Fruit fly (Drosophila melanogaster): ENCODE data around the gene CG16986.

Gene CG16986

DNA sequence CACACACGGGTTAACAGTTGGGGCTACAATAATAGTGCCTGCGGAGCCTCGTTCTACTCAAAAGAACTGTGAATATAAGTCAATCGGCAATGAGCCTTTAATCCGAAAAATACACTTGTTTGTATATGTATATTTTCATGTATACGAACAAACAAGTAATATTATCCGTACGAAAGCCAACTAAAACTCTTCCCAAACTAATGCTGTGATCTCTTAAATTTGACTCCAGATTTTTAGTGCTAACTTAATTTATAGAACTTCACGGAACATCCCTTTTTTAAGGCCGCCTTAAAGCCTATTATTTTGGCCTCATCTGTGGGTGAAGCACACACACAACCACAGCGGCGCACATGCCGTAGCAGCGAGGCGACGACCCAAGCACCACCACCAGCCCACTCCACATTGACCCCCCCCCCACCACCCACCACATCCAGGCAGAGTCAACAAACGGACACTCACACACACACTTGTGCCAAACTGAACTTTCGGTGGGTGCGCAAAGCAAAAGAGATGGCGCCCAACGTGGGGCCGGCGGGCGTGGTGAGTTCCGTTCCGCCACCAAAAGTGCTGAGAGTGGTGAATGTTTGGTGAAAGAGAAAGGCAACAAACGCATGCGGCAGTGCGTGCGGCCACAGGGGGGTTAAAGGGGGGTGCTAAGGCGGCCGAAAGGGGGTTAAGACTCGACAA is 15.9 kb upstream of the CG16986 start:
- TF ChIP-seq Dll (optimal IDR thresholded peaks at IDR 0.05) (no peak), EcR (GFP tag; optimal IDR thresholded peaks at IDR 0.05) (peak in 1 of 2 experiments; percentile 59)

DNA sequence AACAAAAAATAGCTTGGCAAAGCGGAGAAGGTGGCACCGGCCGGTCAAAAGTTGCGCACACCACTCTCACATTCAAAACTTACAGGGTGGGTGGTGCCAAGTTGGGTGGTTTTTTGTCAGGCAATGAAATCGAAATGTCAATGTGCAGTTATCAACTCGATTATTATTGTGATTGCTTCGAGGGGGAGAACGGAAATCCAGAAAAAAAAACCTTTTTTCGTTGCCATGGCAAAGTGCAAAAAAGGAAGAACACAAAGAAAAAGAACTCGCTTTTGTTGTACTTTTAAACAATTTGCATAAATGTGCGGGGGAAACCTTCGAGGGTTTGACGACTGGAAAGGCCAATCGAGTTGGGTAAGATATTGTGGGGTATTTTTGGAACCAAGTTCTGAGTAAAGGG is 15.3 kb upstream of the CG16986 start:
- no peak for TF ChIP-seq usp (GFP tag; optimal IDR thresholded peaks at IDR 0.05)
- TF ChIP-seq psq (optimal IDR thresholded peaks at IDR 0.05): no peak
- TF ChIP-seq EcR (GFP tag; optimal IDR thresholded peaks at IDR 0.05): no peak
- no peak for TF ChIP-seq Dll (optimal IDR thresholded peaks at IDR 0.05)
- no peak for TF ChIP-seq CG8478 (optimal IDR thresholded peaks at IDR 0.05)
- no peak for TF ChIP-seq pan (optimal IDR thresholded peaks at IDR 0.05)

DNA sequence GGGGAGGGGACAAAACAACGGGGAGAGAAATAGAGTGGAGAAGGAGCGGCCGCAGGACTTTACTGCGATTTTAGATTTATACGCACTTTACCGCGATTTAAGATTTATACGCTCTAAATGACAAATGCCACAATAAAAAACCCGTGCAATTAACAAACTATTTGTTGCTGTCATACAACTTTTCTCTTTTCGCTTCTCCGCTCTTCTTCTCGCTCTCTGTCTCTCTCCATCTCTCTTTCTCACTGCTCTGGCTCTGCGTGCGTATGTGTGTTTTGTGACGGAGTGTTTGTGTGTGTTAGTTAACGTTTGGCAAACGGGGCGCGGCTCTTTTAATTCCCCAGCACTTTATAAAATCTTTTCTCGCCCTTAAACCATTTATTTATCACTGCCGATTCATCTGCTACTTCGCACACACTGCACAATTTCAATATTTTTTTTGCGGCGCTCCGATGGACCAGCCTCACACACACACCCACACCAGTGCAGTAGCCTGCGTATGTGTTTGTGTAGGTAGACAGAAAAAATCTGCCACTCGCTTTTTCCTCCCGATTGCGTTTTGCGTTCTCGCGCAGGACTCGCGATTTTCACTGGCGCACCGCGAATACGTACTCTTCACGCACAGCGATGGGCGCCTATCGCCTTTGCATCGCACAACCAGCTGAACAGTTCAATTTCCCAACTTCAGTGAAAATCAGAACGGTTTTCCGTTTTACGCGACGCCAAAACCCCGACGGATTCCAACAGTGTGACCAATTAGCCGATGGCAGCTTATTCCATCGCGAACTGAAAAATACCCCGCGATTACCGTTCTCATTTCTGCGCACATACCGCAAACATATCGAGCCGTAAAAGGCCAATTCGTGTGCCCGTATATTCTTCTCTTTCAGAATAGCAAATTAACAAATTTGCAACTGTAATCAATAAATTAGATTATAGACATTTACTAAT is 14.1 kb upstream of the CG16986 start, which contains the start of gene msn:
Gene msn, minus strand, starts transcription at position 747 of the 948 bp plus-strand sequence.
- TF ChIP-seq CG8478 (optimal IDR thresholded peaks at IDR 0.05): peak; percentile 7
- TF ChIP-seq Dll (optimal IDR thresholded peaks at IDR 0.05): no peak

DNA sequence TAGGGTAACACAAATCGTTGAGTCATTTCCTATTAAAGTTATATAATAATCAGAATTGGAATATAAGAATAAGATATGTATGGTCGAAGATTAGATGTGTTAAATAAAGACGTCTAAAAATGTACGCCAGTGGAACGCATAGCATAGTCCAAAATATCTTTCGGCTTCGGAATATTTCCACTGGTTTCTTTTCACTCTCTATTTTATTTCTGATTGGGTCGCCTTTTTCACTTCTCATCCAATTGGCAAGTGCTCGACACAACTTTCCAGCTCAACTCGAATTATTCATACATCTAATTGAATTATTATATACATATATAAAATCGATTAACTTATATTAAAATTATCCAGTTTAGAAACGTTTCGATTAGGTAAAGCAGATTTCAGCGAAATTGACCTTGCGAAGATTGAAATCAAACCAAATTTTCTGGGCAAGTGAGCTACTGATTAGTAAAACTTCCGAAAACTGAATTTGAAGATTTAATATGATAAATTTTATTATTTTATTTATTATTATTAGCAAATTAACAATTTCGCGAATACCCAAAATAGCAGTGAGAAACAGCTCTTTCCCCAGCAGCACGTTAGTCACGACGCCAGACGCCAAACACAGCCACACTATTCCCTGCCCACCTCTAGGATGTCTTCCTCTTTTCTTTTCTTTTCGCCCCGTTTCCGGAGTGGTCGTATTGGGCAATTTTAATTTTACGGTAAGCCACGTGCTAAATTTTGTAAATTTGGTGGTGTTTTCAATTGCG is 13.1 kb upstream of the CG16986 start, which contains the start of gene RpL8:
Gene RpL8, plus strand, starts transcription at position 653 of the 758 bp plus-strand sequence.
- TF ChIP-seq pan (optimal IDR thresholded peaks at IDR 0.05): no peak
- TF ChIP-seq CG8478 (optimal IDR thresholded peaks at IDR 0.05): no peak
- no peak for TF ChIP-seq EcR (GFP tag; optimal IDR thresholded peaks at IDR 0.05)
- no peak for TF ChIP-seq psq (optimal IDR thresholded peaks at IDR 0.05)
- TF ChIP-seq Dll (optimal IDR thresholded peaks at IDR 0.05): no peak
- no peak for TF ChIP-seq usp (GFP tag; optimal IDR thresholded peaks at IDR 0.05)

DNA sequence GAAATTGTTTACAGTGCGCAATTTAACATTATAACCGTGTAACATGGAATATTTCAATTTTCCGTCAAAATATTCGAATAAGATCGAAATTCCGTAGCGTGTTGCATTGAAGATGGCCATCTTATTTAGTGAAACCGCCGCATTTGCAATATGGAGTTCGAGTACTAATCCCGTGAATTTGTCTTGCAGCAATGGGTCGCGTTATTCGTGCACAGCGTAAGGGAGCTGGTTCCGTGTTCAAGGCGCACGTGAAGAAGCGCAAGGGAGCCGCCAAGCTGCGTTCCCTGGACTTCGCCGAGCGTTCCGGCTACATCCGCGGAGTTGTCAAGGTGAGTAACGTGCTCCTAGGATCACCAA is 12.6 kb upstream of the CG16986 start:
- TF ChIP-seq Dll (optimal IDR thresholded peaks at IDR 0.05): no peak
- no peak for TF ChIP-seq psq (optimal IDR thresholded peaks at IDR 0.05)
- TF ChIP-seq CG8478 (optimal IDR thresholded peaks at IDR 0.05): no peak
- no peak for TF ChIP-seq pan (optimal IDR thresholded peaks at IDR 0.05)
- no peak for TF ChIP-seq EcR (GFP tag; optimal IDR thresholded peaks at IDR 0.05)
- no peak for TF ChIP-seq usp (GFP tag; optimal IDR thresholded peaks at IDR 0.05)

DNA sequence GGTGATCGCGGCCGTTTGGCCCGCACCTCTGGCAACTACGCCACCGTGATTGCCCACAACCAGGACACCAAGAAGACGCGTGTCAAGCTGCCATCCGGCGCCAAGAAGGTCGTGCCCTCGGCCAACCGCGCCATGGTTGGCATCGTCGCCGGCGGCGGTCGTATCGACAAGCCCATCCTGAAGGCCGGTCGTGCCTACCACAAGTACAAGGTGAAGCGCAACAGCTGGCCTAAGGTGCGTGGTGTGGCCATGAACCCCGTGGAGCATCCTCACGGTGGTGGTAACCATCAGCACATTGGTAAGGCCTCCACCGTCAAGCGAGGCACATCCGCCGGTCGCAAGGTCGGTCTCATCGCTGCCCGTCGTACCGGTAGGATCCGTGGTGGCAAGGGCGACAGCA is 11.8 kb upstream of the CG16986 start:
- TF ChIP-seq EcR (GFP tag; optimal IDR thresholded peaks at IDR 0.05): no peak
- no peak for TF ChIP-seq usp (GFP tag; optimal IDR thresholded peaks at IDR 0.05)

DNA sequence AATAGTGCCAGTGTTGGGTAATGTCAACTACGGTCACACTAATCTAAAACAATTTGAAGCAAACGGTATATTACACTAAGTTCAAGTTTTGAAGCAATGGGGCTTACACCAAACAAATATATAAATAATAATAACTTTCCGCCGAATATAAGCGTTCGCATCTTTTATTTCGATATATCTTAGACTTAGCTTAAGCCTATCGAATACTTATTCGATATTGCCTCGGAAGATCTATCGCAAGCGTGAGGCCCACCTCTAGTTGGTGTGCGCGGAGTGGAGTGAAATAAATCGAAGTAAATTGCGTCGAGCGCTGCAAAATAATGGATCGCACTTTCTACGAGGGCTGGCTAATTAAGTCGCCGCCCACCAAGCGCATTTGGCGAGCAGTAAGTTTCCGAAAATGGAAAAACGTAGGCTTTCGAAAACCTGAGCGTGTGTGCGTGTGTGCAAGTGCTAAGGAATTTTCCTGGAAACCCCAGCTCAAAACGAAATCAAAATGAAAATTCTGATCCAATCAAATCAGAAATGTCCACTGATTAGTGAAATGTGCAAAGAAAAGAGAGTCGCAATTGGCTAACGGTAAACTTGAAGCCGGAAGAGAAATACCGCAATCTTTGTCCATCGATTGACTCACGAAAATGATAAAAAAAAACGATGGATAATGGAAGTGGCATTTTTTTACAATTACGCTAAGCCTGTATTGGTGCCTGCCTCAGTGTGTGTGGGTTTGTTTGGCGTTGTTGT is 10.8 kb upstream of the CG16986 start, which contains the start of gene dos:
Gene dos, plus strand, starts transcription at position 248 of the 744 bp plus-strand sequence.
- TF ChIP-seq usp (GFP tag; optimal IDR thresholded peaks at IDR 0.05) (no peak), pan (optimal IDR thresholded peaks at IDR 0.05) (no peak), CG8478 (optimal IDR thresholded peaks at IDR 0.05) (no peak), Dll (optimal IDR thresholded peaks at IDR 0.05) (no peak), psq (optimal IDR thresholded peaks at IDR 0.05) (no peak), EcR (GFP tag; optimal IDR thresholded peaks at IDR 0.05) (no peak)

DNA sequence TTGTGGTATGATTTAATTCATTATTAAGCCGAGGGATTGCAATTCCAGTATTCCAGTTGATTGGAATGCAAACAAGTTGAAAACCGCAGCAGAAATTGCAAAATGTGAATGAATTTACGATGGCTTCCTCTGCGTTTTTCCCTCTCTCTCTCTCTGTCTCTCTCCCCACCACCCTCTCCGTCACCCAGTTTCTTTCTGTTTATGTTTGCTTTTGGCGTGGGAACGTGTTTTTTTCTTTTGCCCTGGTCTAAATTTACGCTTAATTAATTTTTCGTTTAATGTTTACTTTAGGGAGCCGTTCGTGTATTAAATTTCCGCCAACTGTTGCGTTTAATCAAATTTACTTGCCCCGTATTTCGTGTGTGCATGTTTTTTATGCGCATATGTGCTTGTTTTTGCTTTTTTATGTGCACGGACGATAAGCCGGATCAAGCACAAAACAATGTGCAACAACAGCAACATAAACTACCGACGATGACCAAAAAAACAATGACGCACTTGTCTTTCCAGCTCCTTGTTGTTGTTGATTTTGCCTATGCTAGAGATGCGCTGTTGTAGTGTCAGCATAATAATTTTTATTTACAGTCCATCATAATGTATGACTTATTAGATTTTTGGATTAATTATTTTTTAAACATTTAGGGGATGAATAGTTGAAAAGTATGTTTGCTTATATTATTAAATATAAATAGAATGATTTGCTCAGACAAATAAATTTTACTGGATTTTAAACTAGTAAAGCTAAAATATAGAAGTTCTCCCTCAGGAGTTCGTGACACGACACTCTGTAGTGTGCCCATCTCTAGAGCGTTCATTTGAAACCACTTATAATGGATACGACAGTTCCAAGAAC is 10.0 kb upstream of the CG16986 start:
- TF ChIP-seq usp (GFP tag; optimal IDR thresholded peaks at IDR 0.05): no peak
- no peak for TF ChIP-seq Dll (optimal IDR thresholded peaks at IDR 0.05)
- no peak for TF ChIP-seq psq (optimal IDR thresholded peaks at IDR 0.05)
- no peak for TF ChIP-seq CG8478 (optimal IDR thresholded peaks at IDR 0.05)
- TF ChIP-seq pan (optimal IDR thresholded peaks at IDR 0.05): no peak
- no peak for TF ChIP-seq EcR (GFP tag; optimal IDR thresholded peaks at IDR 0.05)

DNA sequence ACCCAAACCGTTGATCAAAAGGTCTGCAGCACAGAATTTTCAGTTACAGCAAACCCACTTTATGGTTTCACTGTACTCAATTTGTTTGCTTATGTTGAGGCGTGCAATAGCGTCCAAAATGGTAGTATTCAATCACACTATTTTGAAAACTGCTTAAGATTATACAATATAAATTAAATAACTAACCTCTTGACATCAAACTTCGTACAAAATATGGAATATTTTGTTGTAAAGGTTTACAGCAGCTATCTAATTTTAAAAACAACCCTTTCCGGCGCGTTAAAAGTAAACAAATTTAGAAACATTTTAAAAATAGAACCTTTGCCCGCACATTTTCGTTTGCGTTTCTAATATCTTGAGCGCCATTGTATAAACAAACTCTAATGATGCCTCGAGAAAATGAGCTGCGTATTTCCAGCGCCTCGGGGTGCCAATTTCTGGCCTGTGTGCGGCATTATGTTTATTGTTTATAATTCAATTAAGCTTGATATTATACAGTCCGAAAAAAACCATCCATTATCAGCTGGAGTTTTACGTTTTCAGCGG is 9.3 kb upstream of the CG16986 start:
- TF ChIP-seq psq (optimal IDR thresholded peaks at IDR 0.05) (no peak), Dll (optimal IDR thresholded peaks at IDR 0.05) (no peak), EcR (GFP tag; optimal IDR thresholded peaks at IDR 0.05) (no peak), pan (optimal IDR thresholded peaks at IDR 0.05) (no peak), usp (GFP tag; optimal IDR thresholded peaks at IDR 0.05) (no peak), CG8478 (optimal IDR thresholded peaks at IDR 0.05) (no peak)

DNA sequence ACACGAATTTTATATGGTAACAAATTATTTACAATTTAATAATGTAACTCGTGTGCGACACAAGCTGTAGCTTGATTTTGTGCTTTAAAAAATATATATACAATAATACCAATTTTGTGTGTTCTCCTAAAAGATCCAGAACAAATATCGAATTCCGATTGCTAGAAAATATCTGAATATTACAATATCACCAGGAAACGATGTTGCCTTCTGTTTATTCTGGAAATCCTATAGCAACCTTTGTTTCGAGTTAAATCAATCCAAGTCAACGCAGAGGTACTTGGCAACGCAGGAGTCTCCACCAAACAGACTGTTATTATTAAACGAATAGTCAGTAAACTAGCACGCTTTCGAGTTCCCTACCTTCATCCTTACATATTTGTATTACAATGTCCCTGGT is 4.7 kb upstream of the CG16986 start, which contains the start of gene CG16984:
Gene CG16984, plus strand, starts transcription at position 301 of the 400 bp plus-strand sequence.
- TF ChIP-seq CG8478 (optimal IDR thresholded peaks at IDR 0.05) (no peak), pan (optimal IDR thresholded peaks at IDR 0.05) (no peak), EcR (GFP tag; optimal IDR thresholded peaks at IDR 0.05) (no peak), usp (GFP tag; optimal IDR thresholded peaks at IDR 0.05) (no peak), Dll (optimal IDR thresholded peaks at IDR 0.05) (no peak), psq (optimal IDR thresholded peaks at IDR 0.05) (no peak)
